Worm (Caenorhabditis elegans) whole organism, L4 larva: ENCODE measurements around the gene F09C6.3.

Experiments
- arid-1 ChIP-seq: fragments of 200-800 bp; sonication (Bioruptor generic); conservative IDR thresholded peaks from 2 replicates; pipeline ENCODE4 v1.3.6; 2022; ENCODE audit warnings: missing genetic modification reagents, missing genetic modification characterization, missing compliant biosample characterization
- fkh-10 ChIP-seq: fragments of 150-350 bp; optimal IDR thresholded peaks from 2 replicates; lab custom pipeline; 2014; ENCODE audit warnings: missing biosample characterization, missing genetic modification reagents, missing genetic modification characterization
- lin-15B ChIP-seq: fragments of 150-350 bp; sonication (generic microtip); optimal IDR thresholded peaks from 3 replicates; lab custom pipeline; 2014; ENCODE audit warnings: missing biosample characterization, missing genetic modification characterization
- nhr-76 ChIP-seq: fragments of 150-350 bp; optimal IDR thresholded peaks from 2 replicates; lab custom pipeline; 2014; ENCODE audit warnings: missing biosample characterization, missing genetic modification characterization
- tag-97 ChIP-seq: fragments of 200-800 bp; sonication (Bioruptor generic); IDR thresholded peaks from 2 replicates; pipeline ENCODE4 v1.3.6; 2022; ENCODE audit warnings: missing genetic modification characterization, missing compliant biosample characterization

DNA sequence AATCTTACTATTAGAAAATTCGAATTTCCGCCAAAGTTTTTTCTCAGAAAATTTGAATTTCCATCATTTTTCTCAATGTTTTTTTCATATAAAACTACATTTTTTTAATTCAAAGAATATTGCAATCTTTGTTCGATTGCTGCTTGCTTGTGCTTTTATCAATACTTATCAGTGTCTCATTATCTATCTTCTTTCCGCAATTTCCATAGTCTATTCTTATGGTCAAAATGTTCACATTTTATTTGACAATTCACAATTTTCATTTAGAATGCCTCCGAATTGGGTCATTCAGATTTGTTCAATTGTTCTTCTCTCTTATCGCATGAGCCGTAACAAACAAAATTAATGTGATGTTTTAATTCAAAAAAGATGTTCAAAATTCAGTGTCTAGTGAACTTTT, 31.3 kb upstream of the F09C6.3 start:
- TF ChIP-seq lin-15B (no peak), tag-97 (GFP tag; lab: Robert Waterston, UW) (no peak), nhr-76 (no peak), arid-1 (GFP tag; lab: Robert Waterston, UW) (no peak), fkh-10 (no peak)
